Worm (Caenorhabditis elegans) whole organism, late embryonic: ENCODE data around the gene fln-1.

Experiments
- F13H6.1 ChIP-seq: sonication (generic microtip); optimal IDR thresholded peaks from 2 replicates; lab custom pipeline; 2016; ENCODE audit warnings: missing genetic modification characterization, missing compliant biosample characterization
- K02D7.2 ChIP-seq: sonication (generic microtip); optimal IDR thresholded peaks from 2 replicates; lab custom pipeline; 2017; ENCODE audit warnings: mild to moderate bottlenecking, missing genetic modification characterization, missing compliant biosample characterization
- ama-1 ChIP-seq: fragments of 150-350 bp; optimal IDR thresholded peaks from 2 replicates; lab custom pipeline; 2014
- fkh-6 ChIP-seq: sonication (generic microtip); optimal IDR thresholded peaks from 2 replicates; lab custom pipeline; 2016; ENCODE audit warnings: missing genetic modification characterization, missing compliant biosample characterization
- hlh-15 ChIP-seq: sonication (generic microtip); optimal IDR thresholded peaks from 2 replicates; lab custom pipeline; 2016; ENCODE audit warnings: missing genetic modification characterization, missing compliant biosample characterization
- nhr-11 ChIP-seq: fragments of 150-350 bp; optimal IDR thresholded peaks from 2 replicates; lab custom pipeline; 2014; ENCODE audit warnings: missing biosample characterization, missing genetic modification characterization
- pag-3 ChIP-seq: sonication (generic microtip); optimal IDR thresholded peaks from 2 replicates; lab custom pipeline; 2016; ENCODE audit warnings: missing compliant biosample characterization, missing genetic modification characterization, borderline replicate concordance
- pqm-1 ChIP-seq: sonication (generic microtip); optimal IDR thresholded peaks from 2 replicates; lab custom pipeline; 2016; ENCODE audit warnings: missing genetic modification characterization, missing compliant biosample characterization
- sox-4 ChIP-seq: sonication (generic microtip); optimal IDR thresholded peaks from 2 replicates; lab custom pipeline; 2017; ENCODE audit warnings: mild to moderate bottlenecking, missing genetic modification characterization, inconsistent platforms, missing compliant biosample characterization
- tbx-2 ChIP-seq: sonication (generic microtip); optimal IDR thresholded peaks from 2 replicates; lab custom pipeline; 2016; ENCODE audit warnings: missing genetic modification characterization, missing compliant biosample characterization
- unc-55 ChIP-seq: sonication (generic microtip); optimal IDR thresholded peaks from 2 replicates; lab custom pipeline; 2017; ENCODE audit warnings: missing biosample characterization, missing genetic modification reagents, missing genetic modification characterization
- ztf-16 ChIP-seq: sonication (generic microtip); optimal IDR thresholded peaks from 2 replicates; lab custom pipeline; 2017; ENCODE audit warnings: missing genetic modification characterization, missing compliant biosample characterization

ce11 chrIV:319654-320053 is 56.2 kb downstream of the fln-1 start:
- TF ChIP-seq fkh-6 (tag; lab: Kevin White, UChicago) (no peak), F13H6.1 (tag; lab: Kevin White, UChicago) (no peak), nhr-11 (tag; lab: Kevin White, UChicago) (no peak), ama-1 (no peak), unc-55 (GFP tag; lab: Kevin White, UChicago) (no peak), pqm-1 (tag; lab: Kevin White, UChicago) (no peak), K02D7.2 (tag; lab: Kevin White, UChicago) (no peak), sox-4 (tag; lab: Kevin White, UChicago) (no peak), tbx-2 (tag; lab: Kevin White, UChicago) (no peak), hlh-15 (no peak), ztf-16 (tag; lab: Kevin White, UChicago) (no peak), pag-3 (no peak)
